Worm (Caenorhabditis elegans): ENCODE data around the gene B0280.11.

ce11 chrIII:7142172-7142601 lies 4.1 kb upstream of the B0280.11 start:
- TF ChIP-seq him-1 (tag; optimal IDR thresholded peaks at IDR 0.05) (no peak), dao-5 (tag; optimal IDR thresholded peaks at IDR 0.05) (no peak), W03F9.2 (tag; optimal IDR thresholded peaks at IDR 0.05) (no peak)

All from whole organism, L4/young adult.